Fruit fly (Drosophila melanogaster) whole organism, embryonic: Measurements from ENCODE around the gene Pif1.

Experiments used
- Aef1 ChIP-seq: fragments of 200-800 bp; sonication (Bioruptor generic); IDR thresholded peaks from 3 replicates; pipeline ENCODE4 v1.3.6; 2022; ENCODE audit warnings: missing biosample characterization, missing genetic modification characterization
- Antp ChIP-seq: fragments of 200-800 bp; sonication (Bioruptor generic); optimal IDR thresholded peaks from 3 replicates; lab custom pipeline; 2016; ENCODE audit warnings: missing biosample characterization, missing genetic modification characterization
- Atf-2 ChIP-seq: fragments of 200-800 bp; sonication (Bioruptor generic); optimal IDR thresholded peaks from 2 replicates; lab custom pipeline; 2016; ENCODE audit warnings: missing biosample characterization, missing genetic modification characterization
- B-H1 ChIP-seq: fragments of 200-800 bp; sonication (Bioruptor generic); IDR thresholded peaks from 3 replicates; pipeline ENCODE4 v1.3.6; 2022; ENCODE audit warnings: missing biosample characterization, missing genetic modification characterization
- B-H2 ChIP-seq: fragments of 200-800 bp; sonication (Bioruptor generic); optimal IDR thresholded peaks from 2 replicates; lab custom pipeline; 2018; ENCODE audit warnings: missing biosample characterization, mild to moderate bottlenecking, missing genetic modification characterization
- Blimp-1 ChIP-seq: fragments of 200-800 bp; sonication (Bioruptor generic); optimal IDR thresholded peaks from 3 replicates; lab custom pipeline; 2018; ENCODE audit warnings: missing biosample characterization, missing genetic modification characterization, mild to moderate bottlenecking, moderate library complexity, missing genetic modification reagents
- CG10267 ChIP-seq: fragments of 200-800 bp; sonication (Bioruptor generic); optimal IDR thresholded peaks from 2 replicates; lab custom pipeline; 2018; ENCODE audit warnings: missing biosample characterization, mild to moderate bottlenecking, missing genetic modification characterization, moderate library complexity
- CG10565 ChIP-seq: fragments of 200-800 bp; sonication (Bioruptor generic); optimal IDR thresholded peaks from 3 replicates; lab custom pipeline; 2016; ENCODE audit warnings: missing biosample characterization, mild to moderate bottlenecking, missing genetic modification characterization
- CG12769 ChIP-seq: fragments of 200-800 bp; sonication (Bioruptor generic); optimal IDR thresholded peaks from 2 replicates; lab custom pipeline; 2019; ENCODE audit warnings: missing biosample characterization, mild to moderate bottlenecking, missing genetic modification characterization, moderate library complexity
- CG13123 ChIP-seq: fragments of 200-800 bp; sonication (Bioruptor generic); optimal IDR thresholded peaks from 2 replicates; lab custom pipeline; 2016; ENCODE audit warnings: missing biosample characterization, missing genetic modification characterization
- CG13287 ChIP-seq: fragments of 200-800 bp; sonication (Bioruptor generic); IDR thresholded peaks from 2 replicates; pipeline ENCODE4 v1.3.6; 2022; ENCODE audit warnings: missing biosample characterization, missing genetic modification characterization; ENCODE audit not compliant: partially characterized antibody
- CG13894 ChIP-seq: fragments of 200-800 bp; sonication (Bioruptor generic); optimal IDR thresholded peaks from 3 replicates; lab custom pipeline; 2018; ENCODE audit warnings: missing biosample characterization, mild to moderate bottlenecking, missing genetic modification characterization, moderate library complexity
- CG14050 ChIP-seq: fragments of 200-800 bp; sonication (Bioruptor generic); IDR thresholded peaks from 3 replicates; pipeline ENCODE4 v1.3.6; 2022; ENCODE audit warnings: missing biosample characterization, missing genetic modification characterization
- CG15269 ChIP-seq: fragments of 200-800 bp; sonication (Bioruptor generic); optimal IDR thresholded peaks from 2 replicates; lab custom pipeline; 2018; ENCODE audit warnings: missing biosample characterization, mild to moderate bottlenecking, missing genetic modification characterization, moderate library complexity
- CG17359 ChIP-seq: fragments of 200-800 bp; sonication (Bioruptor generic); optimal IDR thresholded peaks from 3 replicates; lab custom pipeline; 2018; ENCODE audit warnings: missing biosample characterization, mild to moderate bottlenecking, missing genetic modification characterization, moderate library complexity
- CG18764 ChIP-seq: fragments of 200-800 bp; sonication (Bioruptor generic); optimal IDR thresholded peaks from 3 replicates; lab custom pipeline; 2016; ENCODE audit warnings: missing biosample characterization, missing genetic modification characterization
- CG2199 ChIP-seq: fragments of 200-800 bp; sonication (Bioruptor generic); IDR thresholded peaks from 3 replicates; pipeline ENCODE4 v1.3.6; 2022; ENCODE audit warnings: missing biosample characterization, missing genetic modification characterization
- CG2889 ChIP-seq: fragments of 200-800 bp; sonication (Bioruptor generic); IDR thresholded peaks from 3 replicates; pipeline ENCODE4 v1.3.6; 2022; ENCODE audit warnings: missing biosample characterization, missing genetic modification characterization
- CG31388 ChIP-seq: fragments of 200-800 bp; sonication (Bioruptor generic); optimal IDR thresholded peaks from 2 replicates; lab custom pipeline; 2016; ENCODE audit warnings: missing biosample characterization, missing genetic modification characterization
- CG3281 ChIP-seq: fragments of 200-800 bp; sonication (Bioruptor generic); optimal IDR thresholded peaks from 3 replicates; lab custom pipeline; 2017; ENCODE audit warnings: missing biosample characterization, mild to moderate bottlenecking, missing genetic modification characterization
- CG3847 ChIP-seq: fragments of 200-800 bp; sonication (Bioruptor generic); IDR thresholded peaks from 2 replicates; pipeline ENCODE4 v1.3.6; 2022; ENCODE audit warnings: missing biosample characterization, missing genetic modification characterization
- CG6254 ChIP-seq: fragments of 200-800 bp; sonication (Bioruptor generic); optimal IDR thresholded peaks from 3 replicates; lab custom pipeline; 2017; ENCODE audit warnings: mild to moderate bottlenecking, missing biosample characterization, missing genetic modification reagents, missing genetic modification characterization
- CG7372 ChIP-seq: fragments of 200-800 bp; sonication (Bioruptor generic); IDR thresholded peaks from 2 replicates; pipeline ENCODE4 v1.3.6; 2022; ENCODE audit warnings: missing biosample characterization, missing genetic modification characterization
- CG8359 ChIP-seq: fragments of 200-800 bp; sonication (Bioruptor generic); optimal IDR thresholded peaks from 2 replicates; lab custom pipeline; 2017; ENCODE audit warnings: missing biosample characterization, mild to moderate bottlenecking, missing genetic modification characterization, borderline replicate concordance
- CG9215 ChIP-seq: fragments of 200-800 bp; sonication (Bioruptor generic); IDR thresholded peaks from 2 replicates; pipeline ENCODE4 v1.3.6; 2022; ENCODE audit warnings: missing biosample characterization, missing genetic modification characterization
- CG9437 ChIP-seq: fragments of 200-800 bp; sonication (Bioruptor generic); optimal IDR thresholded peaks from 2 replicates; lab custom pipeline; 2018; ENCODE audit warnings: missing biosample characterization, mild to moderate bottlenecking, missing genetic modification characterization
- Camta ChIP-seq: fragments of 200-800 bp; sonication (Bioruptor generic); optimal IDR thresholded peaks from 2 replicates; lab custom pipeline; 2016; ENCODE audit warnings: missing biosample characterization, missing genetic modification characterization
- Fer3 ChIP-seq: fragments of 200-800 bp; sonication (Bioruptor generic); optimal IDR thresholded peaks from 2 replicates; lab custom pipeline; 2018; ENCODE audit warnings: missing biosample characterization, mild to moderate bottlenecking, missing genetic modification characterization, moderate library complexity
- HmgZ ChIP-seq: fragments of 200-800 bp; sonication (Bioruptor generic); optimal IDR thresholded peaks from 2 replicates; lab custom pipeline; 2018; ENCODE audit warnings: missing biosample characterization, mild to moderate bottlenecking, missing genetic modification characterization
- Lim3 ChIP-seq: fragments of 200-800 bp; sonication (Bioruptor generic); IDR thresholded peaks from 2 replicates; pipeline ENCODE4 v1.3.6; 2022; ENCODE audit warnings: missing biosample characterization, missing genetic modification characterization
- Sox102F ChIP-seq: fragments of 200-800 bp; sonication (Bioruptor generic); optimal IDR thresholded peaks from 2 replicates; lab custom pipeline; 2018; ENCODE audit warnings: missing biosample characterization, mild to moderate bottlenecking, missing genetic modification characterization, moderate library complexity
- Sry-δ ChIP-seq: fragments of 200-800 bp; sonication (Bioruptor generic); optimal IDR thresholded peaks from 2 replicates; lab custom pipeline; 2016; ENCODE audit warnings: missing biosample characterization, missing genetic modification characterization
- abd-A ChIP-seq: fragments of 200-800 bp; sonication (Bioruptor generic); optimal IDR thresholded peaks from 3 replicates; lab custom pipeline; 2019; ENCODE audit warnings: missing biosample characterization, mild to moderate bottlenecking, missing genetic modification characterization, moderate library complexity
- ap ChIP-seq: fragments of 200-800 bp; sonication (Bioruptor generic); IDR thresholded peaks from 2 replicates; pipeline ENCODE4 v1.3.6; 2022; ENCODE audit warnings: missing biosample characterization, missing genetic modification characterization
- az2 ChIP-seq: fragments of 200-800 bp; sonication (Bioruptor generic); optimal IDR thresholded peaks from 3 replicates; lab custom pipeline; 2016; ENCODE audit warnings: missing biosample characterization, missing genetic modification characterization
- bcd ChIP-seq: fragments of 200-800 bp; sonication (Bioruptor generic); optimal IDR thresholded peaks from 2 replicates; lab custom pipeline; 2017; ENCODE audit warnings: missing biosample characterization, mild to moderate bottlenecking, missing genetic modification characterization
- br ChIP-seq: fragments of >200 bp; optimal IDR thresholded peaks from 2 replicates; lab custom pipeline; 2017
- crol ChIP-seq: fragments of 200-800 bp; sonication (Bioruptor generic); IDR thresholded peaks from 2 replicates; pipeline ENCODE4 v1.3.6; 2022; ENCODE audit warnings: missing biosample characterization, missing genetic modification characterization
- eyg ChIP-seq: fragments of 200-800 bp; sonication (Bioruptor generic); optimal IDR thresholded peaks from 3 replicates; lab custom pipeline; 2016; ENCODE audit warnings: missing biosample characterization, missing genetic modification characterization
- fd3F ChIP-seq: fragments of 200-800 bp; sonication (Bioruptor generic); optimal IDR thresholded peaks from 2 replicates; lab custom pipeline; 2018; ENCODE audit warnings: missing biosample characterization, mild to moderate bottlenecking, missing genetic modification characterization, moderate library complexity
- fd64A ChIP-seq: fragments of 200-800 bp; sonication (Bioruptor generic); optimal IDR thresholded peaks from 3 replicates; lab custom pipeline; 2018; ENCODE audit warnings: missing biosample characterization, mild to moderate bottlenecking, missing genetic modification characterization
- gsb-n ChIP-seq: fragments of 200-800 bp; sonication (Bioruptor generic); optimal IDR thresholded peaks from 3 replicates; lab custom pipeline; 2018; ENCODE audit warnings: missing biosample characterization, mild to moderate bottlenecking, missing genetic modification characterization
- lmd ChIP-seq: fragments of 200-800 bp; sonication (Bioruptor generic); IDR thresholded peaks from 2 replicates; pipeline ENCODE4 v1.3.6; 2022; ENCODE audit warnings: missing biosample characterization, missing genetic modification characterization
- luna ChIP-seq: fragments of 200-800 bp; sonication (Bioruptor generic); optimal IDR thresholded peaks from 2 replicates; lab custom pipeline; 2016; ENCODE audit warnings: missing biosample characterization, missing genetic modification characterization
- odd ChIP-seq: fragments of 200-800 bp; sonication (Bioruptor generic); optimal IDR thresholded peaks from 2 replicates; lab custom pipeline; 2017; ENCODE audit warnings: missing biosample characterization, mild to moderate bottlenecking, missing genetic modification characterization
- otp ChIP-seq: fragments of 200-800 bp; sonication (Bioruptor generic); IDR thresholded peaks from 3 replicates; pipeline ENCODE4, ENCODE4 v1.3.6; 2022; ENCODE audit warnings: missing biosample characterization, missing genetic modification characterization
- salm ChIP-seq: fragments of 200-800 bp; sonication (Bioruptor generic); optimal IDR thresholded peaks from 2 replicates; lab custom pipeline; 2018; ENCODE audit warnings: missing biosample characterization, mild to moderate bottlenecking, missing genetic modification characterization
- so ChIP-seq: fragments of 200-800 bp; sonication (Bioruptor generic); IDR thresholded peaks from 3 replicates; pipeline ENCODE4 v1.3.6; 2022; ENCODE audit warnings: missing biosample characterization, missing genetic modification characterization
- sr ChIP-seq: fragments of 200-800 bp; sonication (Bioruptor generic); IDR thresholded peaks from 3 replicates; pipeline ENCODE4 v1.3.6; 2022; ENCODE audit warnings: missing biosample characterization, missing genetic modification characterization
- tgo ChIP-seq: fragments of 200-800 bp; sonication (Bioruptor generic); IDR thresholded peaks from 3 replicates; pipeline ENCODE4 v1.3.6; 2022; ENCODE audit warnings: missing biosample characterization, missing genetic modification characterization
- ttk ChIP-seq: fragments of 200-800 bp; sonication (Bioruptor generic); IDR thresholded peaks from 2 replicates; pipeline ENCODE4 v2.1.2; 2022; ENCODE audit warnings: missing biosample characterization, missing genetic modification characterization
- unpg ChIP-seq: fragments of 200-800 bp; sonication (Bioruptor generic); optimal IDR thresholded peaks from 3 replicates; lab custom pipeline; 2018; ENCODE audit warnings: missing biosample characterization, mild to moderate bottlenecking, missing genetic modification characterization, moderate library complexity
- wek ChIP-seq: fragments of 200-800 bp; sonication (Bioruptor generic); optimal IDR thresholded peaks from 3 replicates; lab custom pipeline; 2018; ENCODE audit warnings: missing biosample characterization, mild to moderate bottlenecking, missing genetic modification characterization, moderate library complexity

The Pif1 gene

DNA sequence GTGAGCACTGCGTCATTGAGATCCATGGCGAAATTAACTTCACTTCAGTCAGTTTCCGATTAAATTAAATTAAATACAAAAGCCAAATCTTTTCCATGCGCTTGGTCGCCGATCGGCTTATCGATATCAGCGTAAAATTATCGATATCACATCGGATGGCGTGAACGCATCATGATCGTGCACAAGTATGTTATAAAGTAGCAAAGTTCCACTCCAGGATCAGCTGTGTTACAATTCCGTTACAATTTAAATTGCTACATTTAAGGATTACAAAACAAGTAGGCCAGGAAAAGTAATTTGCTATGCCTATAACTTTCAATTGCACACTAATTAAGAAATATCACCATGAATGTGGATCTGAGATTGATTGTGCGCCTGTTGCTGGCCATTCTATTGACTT lies at the start of gene Pif1, which contains the start of gene CG31776 (continued):
- TF ChIP-seq Lim3 (GFP tag; lab: Robert Waterston, UW), result no peak
- peak; percentile 82 for TF ChIP-seq CG13287 (GFP tag; lab: Robert Waterston, UW)
- no peak for TF ChIP-seq CG13894 (tag; lab: Kevin White, UChicago)
- TF ChIP-seq CG15269 (tag; lab: Kevin White, UChicago), result no peak
- no peak for TF ChIP-seq CG14050 (GFP tag; lab: Robert Waterston, UW)
- no peak for TF ChIP-seq CG7372
- TF ChIP-seq B-H2 (GFP tag; lab: Kevin White, UChicago), result no peak
- TF ChIP-seq Blimp-1 (GFP tag; lab: Kevin White, UChicago), result no peak
- no peak for TF ChIP-seq CG10565 (GFP tag; lab: Kevin White, UChicago)
- no peak for TF ChIP-seq ttk (GFP tag; lab: Robert Waterston, UW)
- no peak for TF ChIP-seq salm (tag; lab: Kevin White, UChicago)
- no peak for TF ChIP-seq odd (GFP tag; lab: Kevin White, UChicago)
- TF ChIP-seq Fer3 (tag; lab: Kevin White, UChicago), result no peak
- no peak for TF ChIP-seq ap
- no peak for TF ChIP-seq az2
- peak; percentile 53 for TF ChIP-seq CG10267 (tag; lab: Kevin White, UChicago)
- no peak for TF ChIP-seq CG17359 (tag; lab: Kevin White, UChicago)
- peak; percentile 1 for TF ChIP-seq bcd
- TF ChIP-seq luna, result no peak
- TF ChIP-seq Aef1 (GFP tag; lab: Robert Waterston, UW), result no peak
- TF ChIP-seq B-H1, result no peak
- no peak for TF ChIP-seq CG9215 (GFP tag; lab: Robert Waterston, UW)
- no peak for TF ChIP-seq crol (GFP tag; lab: Robert Waterston, UW)
- TF ChIP-seq tgo (GFP tag; lab: Robert Waterston, UW), result no peak
- no peak for TF ChIP-seq CG3281 (GFP tag; lab: Kevin White, UChicago)
- TF ChIP-seq CG31388, result no peak
- no peak for TF ChIP-seq eyg (GFP tag; lab: Kevin White, UChicago)
- TF ChIP-seq CG18764 (GFP tag; lab: Kevin White, UChicago), result no peak
- TF ChIP-seq HmgZ (tag; lab: Kevin White, UChicago), result peak; percentile 60
- no peak for TF ChIP-seq CG2889
- TF ChIP-seq abd-A (tag; lab: Kevin White, UChicago), result no peak
- TF ChIP-seq unpg (GFP tag; lab: Kevin White, UChicago), result no peak
- no peak for TF ChIP-seq CG12769 (tag; lab: Kevin White, UChicago)
- TF ChIP-seq Camta (GFP tag; lab: Kevin White, UChicago), result no peak
- no peak for TF ChIP-seq fd64A (GFP tag; lab: Kevin White, UChicago)
- no peak for TF ChIP-seq CG9437
- no peak for TF ChIP-seq CG6254 (GFP tag; lab: Kevin White, UChicago)
- TF ChIP-seq CG3847 (GFP tag; lab: Robert Waterston, UW), result no peak
- TF ChIP-seq wek (GFP tag; lab: Kevin White, UChicago), result no peak
- TF ChIP-seq CG2199 (GFP tag; lab: Robert Waterston, UW), result no peak
- no peak for TF ChIP-seq fd3F (GFP tag; lab: Kevin White, UChicago)
- TF ChIP-seq gsb-n (tag; lab: Kevin White, UChicago), result no peak
- no peak for TF ChIP-seq sr (GFP tag; lab: Robert Waterston, UW)
- peak; percentile 79 for TF ChIP-seq Sry-δ (GFP tag; lab: Kevin White, UChicago)
- no peak for TF ChIP-seq lmd (GFP tag; lab: Robert Waterston, UW)
- no peak for TF ChIP-seq Antp
- no peak for TF ChIP-seq Atf-2 (GFP tag; lab: Kevin White, UChicago)
- no peak for TF ChIP-seq CG13123
- no peak for TF ChIP-seq CG8359 (GFP tag; lab: Kevin White, UChicago)
- TF ChIP-seq Sox102F (GFP tag; lab: Kevin White, UChicago), result no peak
- TF ChIP-seq otp, result no peak
- 0 out of 3 replicates have a peak, but pooled peaks have one; percentile 6 for TF ChIP-seq so (GFP tag; lab: Robert Waterston, UW)
- TF ChIP-seq br (lab: Kevin White, UChicago), result no peak
